Worm (Caenorhabditis elegans) whole organism, late embryonic: ENCODE measurements around the gene cest-31.

ENCODE experiments used
- C08G9.2 ChIP-seq: sonication (generic microtip); optimal IDR thresholded peaks from 2 replicates; lab custom pipeline; 2016; ENCODE audit warnings: mild to moderate bottlenecking, missing genetic modification characterization, moderate library complexity, missing compliant biosample characterization
- K02D7.2 ChIP-seq: sonication (generic microtip); optimal IDR thresholded peaks from 2 replicates; lab custom pipeline; 2017; ENCODE audit warnings: mild to moderate bottlenecking, missing genetic modification characterization, missing compliant biosample characterization
- K09A11.1 ChIP-seq: sonication (generic microtip); optimal IDR thresholded peaks from 2 replicates; lab custom pipeline; 2017; ENCODE audit warnings: antibody characterized with exemption, mild to moderate bottlenecking, missing genetic modification characterization, missing compliant biosample characterization; ENCODE audit not compliant: insufficient read depth
- Y22D7AL.16 ChIP-seq: sonication (generic microtip); optimal IDR thresholded peaks from 2 replicates; lab custom pipeline; 2016; ENCODE audit warnings: missing genetic modification characterization, missing compliant biosample characterization
- ama-1 ChIP-seq: fragments of 150-350 bp; optimal IDR thresholded peaks from 2 replicates; lab custom pipeline; 2014
- ceh-14 ChIP-seq: sonication (generic microtip); optimal IDR thresholded peaks from 2 replicates; lab custom pipeline; 2016; ENCODE audit warnings: missing genotype, missing genetic modification characterization, missing compliant biosample characterization
- ceh-2 ChIP-seq: sonication (generic microtip); optimal IDR thresholded peaks from 2 replicates; lab custom pipeline; 2016; ENCODE audit warnings: missing genotype, missing genetic modification characterization, missing compliant biosample characterization
- ceh-24 ChIP-seq: sonication (generic microtip); optimal IDR thresholded peaks from 2 replicates; lab custom pipeline; 2016; ENCODE audit warnings: mild to moderate bottlenecking, missing genetic modification characterization, missing compliant biosample characterization
- ceh-31 ChIP-seq: sonication (generic microtip); optimal IDR thresholded peaks from 2 replicates; lab custom pipeline; 2016; ENCODE audit warnings: missing genetic modification characterization, missing compliant biosample characterization
- ceh-34 ChIP-seq: sonication (generic microtip); optimal IDR thresholded peaks from 2 replicates; lab custom pipeline; 2016; ENCODE audit warnings: mild to moderate bottlenecking, missing genetic modification characterization, missing compliant biosample characterization
- ceh-6 ChIP-seq: fragments of 200-800 bp; sonication (Bioruptor generic); optimal IDR thresholded peaks from 2 replicates; lab custom pipeline; 2018; ENCODE audit warnings: mild to moderate bottlenecking, missing genetic modification characterization, missing compliant biosample characterization
- ceh-9 ChIP-seq: sonication (generic microtip); optimal IDR thresholded peaks from 2 replicates; lab custom pipeline; 2016; ENCODE audit warnings: mild to moderate bottlenecking, missing genetic modification characterization, inconsistent platforms, missing compliant biosample characterization
- che-1 ChIP-seq: sonication (generic microtip); optimal IDR thresholded peaks from 2 replicates; lab custom pipeline; 2016; ENCODE audit warnings: mild to moderate bottlenecking, missing genetic modification characterization, missing compliant biosample characterization
- dve-1 ChIP-seq: sonication (generic microtip); optimal IDR thresholded peaks from 2 replicates; lab custom pipeline; 2017; ENCODE audit warnings: antibody characterized with exemption, mild to moderate bottlenecking, missing genetic modification characterization, missing compliant biosample characterization
- elt-2 ChIP-seq: sonication (generic microtip); optimal IDR thresholded peaks from 2 replicates; lab custom pipeline; 2016; ENCODE audit warnings: missing genetic modification reagents, missing genetic modification characterization, missing compliant biosample characterization
- elt-4 ChIP-seq: sonication (generic microtip); optimal IDR thresholded peaks from 2 replicates; lab custom pipeline; 2016; ENCODE audit warnings: missing genetic modification characterization, missing compliant biosample characterization
- ets-4 ChIP-seq: sonication (generic microtip); optimal IDR thresholded peaks from 2 replicates; lab custom pipeline; 2016; ENCODE audit warnings: missing genetic modification characterization, missing compliant biosample characterization
- fkh-10 ChIP-seq: fragments of 150-350 bp; optimal IDR thresholded peaks from 2 replicates; lab custom pipeline; 2014; ENCODE audit warnings: missing biosample characterization, missing genetic modification reagents, missing genetic modification characterization
- gmeb-2 ChIP-seq: sonication (generic microtip); optimal IDR thresholded peaks from 2 replicates; lab custom pipeline; 2016; ENCODE audit warnings: missing genetic modification characterization, inconsistent platforms, missing compliant biosample characterization
- hlh-13 ChIP-seq: fragments of 200-800 bp; sonication (Bioruptor generic); optimal IDR thresholded peaks from 2 replicates; lab custom pipeline; 2018; ENCODE audit warnings: mild to moderate bottlenecking, missing genetic modification characterization, missing compliant biosample characterization
- hlh-30 ChIP-seq: sonication (generic microtip); optimal IDR thresholded peaks from 2 replicates; lab custom pipeline; 2017; ENCODE audit warnings: antibody characterized with exemption, missing genetic modification characterization, missing compliant biosample characterization; ENCODE audit not compliant: insufficient read depth
- hlh-6 ChIP-seq: sonication (generic microtip); optimal IDR thresholded peaks from 2 replicates; lab custom pipeline; 2016; ENCODE audit warnings: missing genotype, missing genetic modification characterization, missing compliant biosample characterization
- hlh-8 ChIP-seq: sonication (generic microtip); optimal IDR thresholded peaks from 2 replicates; lab custom pipeline; 2016; ENCODE audit warnings: missing genotype, missing genetic modification characterization, missing compliant biosample characterization
- lim-6 ChIP-seq: sonication (generic microtip); optimal IDR thresholded peaks from 2 replicates; lab custom pipeline; 2016; ENCODE audit warnings: missing genetic modification characterization, missing compliant biosample characterization
- mec-3 ChIP-seq: sonication (generic microtip); optimal IDR thresholded peaks from 2 replicates; lab custom pipeline; 2016; ENCODE audit warnings: borderline replicate concordance, missing genetic modification characterization, missing compliant biosample characterization
- nhr-11 ChIP-seq: fragments of 150-350 bp; optimal IDR thresholded peaks from 2 replicates; lab custom pipeline; 2014; ENCODE audit warnings: missing biosample characterization, missing genetic modification characterization
- nhr-232 ChIP-seq: sonication (generic microtip); optimal IDR thresholded peaks from 2 replicates; lab custom pipeline; 2016; ENCODE audit warnings: missing genetic modification characterization, missing compliant biosample characterization
- odd-2 ChIP-seq: sonication (generic microtip); optimal IDR thresholded peaks from 2 replicates; lab custom pipeline; 2017; ENCODE audit warnings: antibody characterized with exemption, mild to moderate bottlenecking, missing genetic modification characterization, missing compliant biosample characterization
- pag-3 ChIP-seq: sonication (generic microtip); optimal IDR thresholded peaks from 2 replicates; lab custom pipeline; 2016; ENCODE audit warnings: missing compliant biosample characterization, missing genetic modification characterization, borderline replicate concordance
- pat-9 ChIP-seq: fragments of 200-800 bp; sonication (Bioruptor generic); optimal IDR thresholded peaks from 2 replicates; lab custom pipeline; 2018; ENCODE audit warnings: mild to moderate bottlenecking, missing genetic modification characterization, moderate library complexity, missing compliant biosample characterization
- pax-1 ChIP-seq: fragments of 150-350 bp; optimal IDR thresholded peaks from 2 replicates; lab custom pipeline; 2014; ENCODE audit warnings: missing biosample characterization, missing genetic modification characterization
- pros-1 ChIP-seq: fragments of 150-350 bp; optimal IDR thresholded peaks from 2 replicates; lab custom pipeline; 2014; ENCODE audit warnings: missing biosample characterization, missing genetic modification reagents, missing genetic modification characterization
- rnt-1 ChIP-seq: sonication (generic microtip); optimal IDR thresholded peaks from 2 replicates; lab custom pipeline; 2016; ENCODE audit warnings: missing genetic modification characterization, missing compliant biosample characterization
- sox-4 ChIP-seq: sonication (generic microtip); optimal IDR thresholded peaks from 2 replicates; lab custom pipeline; 2017; ENCODE audit warnings: mild to moderate bottlenecking, missing genetic modification characterization, inconsistent platforms, missing compliant biosample characterization
- tbx-7 ChIP-seq: sonication (generic microtip); optimal IDR thresholded peaks from 2 replicates; lab custom pipeline; 2016; ENCODE audit warnings: missing genotype, missing genetic modification characterization, missing compliant biosample characterization
- unc-3 ChIP-seq, 2 experiments: fragments of 200-800 bp in 1 of 2; sonication (Bioruptor generic) in 1 of 2; sonication (generic microtip) in 1 of 2; conservative IDR thresholded peaks in 1 of 2; optimal IDR thresholded peaks in 1 of 2; 2 replicates each; pipeline versions ENCODE4 v1.3.6 to Lab custom; 2016 to 2022; ENCODE audit warnings: missing compliant biosample characterization in 2 of 2, missing genetic modification characterization in 2 of 2, missing genetic modification reagents in 1 of 2
- unc-42 ChIP-seq: sonication (generic microtip); optimal IDR thresholded peaks from 2 replicates; lab custom pipeline; 2016; ENCODE audit warnings: missing genotype, missing genetic modification characterization, missing compliant biosample characterization
- unc-55 ChIP-seq: sonication (generic microtip); optimal IDR thresholded peaks from 2 replicates; lab custom pipeline; 2017; ENCODE audit warnings: missing biosample characterization, missing genetic modification reagents, missing genetic modification characterization
- unc-86 ChIP-seq: sonication (generic microtip); optimal IDR thresholded peaks from 2 replicates; lab custom pipeline; 2016; ENCODE audit warnings: missing genetic modification characterization, missing compliant biosample characterization

Gene cest-31

DNA sequence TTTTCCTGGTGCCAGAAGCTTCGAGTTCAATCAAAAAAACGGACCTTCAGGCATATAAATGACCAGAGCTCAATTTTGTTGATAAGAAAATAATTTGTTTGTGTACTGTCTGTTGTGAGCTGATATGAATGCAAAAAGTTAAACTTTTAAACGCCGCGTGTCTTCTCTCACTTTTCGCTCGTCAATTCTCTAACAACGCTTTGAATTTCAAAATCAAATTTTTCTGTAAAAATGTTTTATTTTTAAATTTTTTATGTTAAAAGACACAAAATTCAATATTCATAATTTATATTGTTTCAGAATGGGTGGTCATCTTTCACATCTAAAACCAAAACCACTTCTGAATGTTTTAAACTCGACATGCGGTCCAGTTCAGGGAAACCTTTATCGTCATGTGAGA lies at the start of gene cest-31:
Gene cest-31, plus strand, starts transcription at position 301 of the 400 bp plus-strand sequence.
- no peak for TF ChIP-seq fkh-10 (GFP tag; lab: Kevin White, UChicago)
- TF ChIP-seq ceh-6 (GFP tag; lab: Kevin White, UChicago): no peak
- no peak for TF ChIP-seq che-1 (tag; lab: Kevin White, UChicago)
- TF ChIP-seq odd-2 (tag; lab: Kevin White, UChicago): no peak
- no peak for TF ChIP-seq ceh-34 (tag; lab: Kevin White, UChicago)
- TF ChIP-seq ets-4 (tag; lab: Kevin White, UChicago): no peak
- TF ChIP-seq K09A11.1: no peak
- TF ChIP-seq gmeb-2 (tag; lab: Kevin White, UChicago): no peak
- no peak for TF ChIP-seq ama-1 (lab: Kevin White, UChicago)
- TF ChIP-seq, all 69 proteins: peak for 0

DNA sequence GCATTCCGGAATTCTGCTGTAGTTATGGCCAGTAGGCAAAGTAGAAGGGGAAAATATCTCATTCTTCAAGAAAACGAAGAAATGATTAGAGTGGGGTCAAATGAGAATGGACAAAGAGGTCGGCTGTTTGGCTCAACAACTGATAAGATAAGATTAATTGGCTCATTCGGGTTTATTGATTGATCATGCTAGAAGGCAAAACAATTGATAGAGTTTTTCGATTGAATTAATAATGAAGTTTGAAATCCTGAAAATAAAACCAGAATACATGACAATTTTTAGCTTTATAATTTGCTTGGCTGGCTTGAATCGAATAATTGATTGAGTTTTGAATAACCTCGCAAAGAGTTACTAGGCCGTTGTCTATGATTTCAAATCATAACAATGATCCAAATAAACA lies 47.8 kb upstream of the cest-31 start, which contains the start of gene ppt-1:
Gene ppt-1, minus strand, starts transcription at position 101 of the 400 bp plus-strand sequence.
- TF ChIP-seq lim-6 (tag; lab: Kevin White, UChicago): no peak
- TF ChIP-seq elt-2: peak; percentile 33
- no peak for TF ChIP-seq odd-2 (tag; lab: Kevin White, UChicago)
- no peak for TF ChIP-seq ceh-14

DNA sequence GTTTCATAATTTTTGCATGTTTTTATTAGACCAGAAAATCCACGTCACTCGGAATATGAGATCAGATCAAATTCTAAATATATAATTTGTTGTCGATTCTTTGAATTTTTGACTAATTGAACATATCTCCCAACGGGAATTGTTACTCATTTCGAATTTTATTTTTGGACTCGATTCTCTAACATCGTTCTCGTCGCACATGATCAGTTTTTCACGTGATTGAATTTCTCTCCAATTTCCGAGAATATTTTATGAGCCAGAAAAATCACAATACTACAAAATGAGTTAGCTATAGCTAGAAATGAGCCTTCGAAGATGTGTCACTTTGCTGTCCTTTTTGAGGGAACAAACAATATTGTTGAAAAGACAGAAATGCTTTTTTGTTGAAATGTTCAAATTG lies 43.3 kb upstream of the cest-31 start:
- TF ChIP-seq pax-1 (tag; lab: Kevin White, UChicago): no peak
- TF ChIP-seq sox-4 (tag; lab: Kevin White, UChicago): no peak
- no peak for TF ChIP-seq ceh-9
- no peak for TF ChIP-seq ceh-2 (tag; lab: Kevin White, UChicago)
- TF ChIP-seq pros-1 (tag; lab: Kevin White, UChicago): no peak
- no peak for TF ChIP-seq odd-2 (tag; lab: Kevin White, UChicago)
- TF ChIP-seq gmeb-2 (tag; lab: Kevin White, UChicago): no peak
- TF ChIP-seq rnt-1 (tag; lab: Kevin White, UChicago): no peak
- no peak for TF ChIP-seq lim-6 (tag; lab: Kevin White, UChicago)
- no peak for TF ChIP-seq Y22D7AL.16 (tag; lab: Kevin White, UChicago)
- no peak for TF ChIP-seq unc-55 (GFP tag; lab: Kevin White, UChicago)
- TF ChIP-seq elt-2: no peak
- no peak for TF ChIP-seq ceh-34 (tag; lab: Kevin White, UChicago)

DNA sequence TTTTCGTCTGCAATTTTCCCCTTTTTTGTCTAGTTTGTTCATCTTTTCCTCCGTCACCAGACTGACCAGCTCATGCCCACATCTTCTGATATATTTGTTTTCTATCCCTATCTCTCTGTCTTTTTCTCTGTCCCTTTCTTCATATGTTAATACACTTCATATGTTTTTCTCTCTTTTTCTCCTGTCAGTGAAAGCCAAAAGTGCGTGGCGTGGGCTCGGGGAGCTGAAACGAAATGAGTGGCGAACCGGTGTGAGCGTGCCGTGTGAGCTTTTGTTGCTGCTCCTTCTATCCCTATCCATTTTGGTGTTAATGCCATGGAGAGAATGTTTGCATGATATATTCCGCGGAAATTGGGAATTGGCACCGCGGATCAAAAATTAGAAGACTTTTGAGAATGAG lies 42.2 kb upstream of the cest-31 start:
- TF ChIP-seq C08G9.2 (tag; lab: Kevin White, UChicago) (no peak), ceh-6 (GFP tag; lab: Kevin White, UChicago) (no peak), ceh-31 (tag; lab: Kevin White, UChicago) (no peak), unc-86 (tag; lab: Kevin White, UChicago) (no peak)

DNA sequence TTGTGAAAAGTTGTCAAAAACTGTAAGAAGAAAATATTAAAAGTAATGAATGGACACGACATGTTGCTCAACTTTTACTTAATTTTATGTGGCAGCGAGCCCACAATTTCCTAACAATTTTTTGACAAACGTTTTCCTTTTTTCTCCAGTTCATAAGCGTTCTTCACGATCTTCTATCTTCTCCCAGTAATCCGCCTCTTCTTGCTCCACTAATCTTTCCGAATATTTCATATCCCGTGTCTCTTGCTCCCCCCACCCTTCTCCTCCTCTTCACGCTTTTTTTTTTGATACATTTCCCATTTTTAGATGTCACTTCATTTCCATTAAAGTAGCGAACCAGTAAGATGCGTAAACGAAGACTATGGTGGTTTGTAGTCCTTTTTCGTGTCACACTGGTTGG lies 41.1 kb upstream of the cest-31 start, which contains the start of gene scd-2:
Gene scd-2, plus strand, starts transcription at position 301 of the 400 bp plus-strand sequence.
- TF ChIP-seq nhr-232 (tag; lab: Kevin White, UChicago) (no peak), mec-3 (tag; lab: Kevin White, UChicago) (no peak), ceh-14 (no peak), nhr-11 (tag; lab: Kevin White, UChicago) (no peak), hlh-6 (tag; lab: Kevin White, UChicago) (no peak), ceh-2 (tag; lab: Kevin White, UChicago) (no peak), K02D7.2 (tag; lab: Kevin White, UChicago) (no peak), ceh-24 (tag; lab: Kevin White, UChicago) (no peak), ets-4 (tag; lab: Kevin White, UChicago) (no peak)

DNA sequence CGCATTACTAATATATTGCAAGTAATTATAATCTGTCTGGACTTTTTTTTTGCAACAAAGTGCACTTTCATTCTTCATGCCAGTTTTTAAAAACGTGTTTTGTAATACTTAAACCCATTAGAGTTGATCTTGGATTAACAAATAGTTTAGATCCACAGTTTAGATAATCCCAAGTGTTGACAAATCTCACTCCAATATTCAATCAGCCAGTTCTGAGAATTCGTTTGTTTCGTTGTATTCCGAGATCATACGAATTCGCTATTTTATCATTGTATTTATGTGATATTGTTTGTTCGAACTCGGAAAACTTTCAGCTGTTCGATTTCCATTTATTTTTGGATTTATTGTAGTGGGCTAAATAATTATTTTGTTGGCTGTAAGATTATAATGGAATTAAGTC lies 28.3 kb upstream of the cest-31 start:
- no peak for TF ChIP-seq dve-1 (tag; lab: Kevin White, UChicago)
- no peak for TF ChIP-seq K09A11.1
- no peak for TF ChIP-seq ceh-31 (tag; lab: Kevin White, UChicago)
- no peak for TF ChIP-seq unc-3 (GFP tag; conservative IDR thresholded peaks at IDR 0.05; lab: Robert Waterston, UW)
- TF ChIP-seq unc-3 (tag; optimal IDR thresholded peaks at IDR 0.05; lab: Kevin White, UChicago): no peak
- TF ChIP-seq pag-3 (tag; lab: Kevin White, UChicago): no peak
- TF ChIP-seq pat-9: no peak
- no peak for TF ChIP-seq hlh-13 (GFP tag; lab: Kevin White, UChicago)
- TF ChIP-seq ceh-9: no peak
- no peak for TF ChIP-seq hlh-30 (tag; lab: Kevin White, UChicago)
- no peak for TF ChIP-seq hlh-8 (tag; lab: Kevin White, UChicago)
- no peak for TF ChIP-seq ceh-2 (tag; lab: Kevin White, UChicago)
- TF ChIP-seq unc-42 (tag; lab: Kevin White, UChicago): no peak
- no peak for TF ChIP-seq elt-4 (tag; lab: Kevin White, UChicago)
- TF ChIP-seq odd-2 (tag; lab: Kevin White, UChicago): no peak
- no peak for TF ChIP-seq che-1 (tag; lab: Kevin White, UChicago)
- no peak for TF ChIP-seq tbx-7
